Worm (Caenorhabditis elegans): ENCODE data around the gene frpr-15.

- no peak for TF ChIP-seq ama-1 (optimal IDR thresholded peaks at IDR 0.05)
- no peak for TF ChIP-seq flt-1 (GFP tag; IDR thresholded peaks at IDR 0.05)
- no peak for TF ChIP-seq F13C5.2 (tag; optimal IDR thresholded peaks at IDR 0.05)
Measured at ce11 chrV:12732734-12733133, 52.8 kb downstream of the frpr-15 start.
